Fruit fly (Drosophila melanogaster): Measurements from ENCODE around the gene CG14312.

The CG14312 gene

dm6 chr3R:18298900-18299321 lies 15.6 kb upstream of the CG14312 start, which contains the start of gene Dlc90F (continued):
- peak; percentile 81 for TF ChIP-seq Antp (GFP tag; optimal IDR thresholded peaks at IDR 0.05)
- peak; percentile 80 for TF ChIP-seq sisA (GFP tag; IDR thresholded peaks at IDR 0.05)
- TF ChIP-seq tio (GFP tag; optimal IDR thresholded peaks at IDR 0.05), result peak; percentile 86
- TF ChIP-seq CG12942 (GFP tag; optimal IDR thresholded peaks at IDR 0.05), result peak; percentile 69
- TF ChIP-seq PHDP (tag; optimal IDR thresholded peaks at IDR 0.05), result peak; percentile 68
- TF ChIP-seq CG5245 (GFP tag; optimal IDR thresholded peaks at IDR 0.05), result peak; percentile 23
- peak; percentile 87 for TF ChIP-seq CG30403 (GFP tag; optimal IDR thresholded peaks at IDR 0.05)
- peak; percentile 77 for TF ChIP-seq CG7786 (GFP tag; optimal IDR thresholded peaks at IDR 0.05)
- TF ChIP-seq Fer3 (tag; optimal IDR thresholded peaks at IDR 0.05), result peak; percentile 60
- peak; percentile 66; the same call in 1 of the 2 replicates for TF ChIP-seq ara (GFP tag; IDR thresholded peaks at IDR 0.05)
- peak; percentile 79 for TF ChIP-seq CG7839 (tag; optimal IDR thresholded peaks at IDR 0.05)
- TF ChIP-seq CG4328 (GFP tag; optimal IDR thresholded peaks at IDR 0.05), result peak; percentile 17
- TF ChIP-seq CG8089 (GFP tag; optimal IDR thresholded peaks at IDR 0.05), result peak; percentile 59
- peak; percentile 55 for TF ChIP-seq CG8290 (GFP tag; optimal IDR thresholded peaks at IDR 0.05)
- peak; percentile 54 to 64 for TF ChIP-seq CG8290 (tag; optimal IDR thresholded peaks at IDR 0.05)
- TF ChIP-seq Asciz (GFP tag; optimal IDR thresholded peaks at IDR 0.05), result peak; percentile 12
- TF ChIP-seq CG18011 (GFP tag; optimal IDR thresholded peaks at IDR 0.05), result peak; percentile 22
- TF ChIP-seq Hmr (GFP tag; optimal IDR thresholded peaks at IDR 0.05), result peak; percentile 84
- peak; percentile 76 for TF ChIP-seq sug (tag; optimal IDR thresholded peaks at IDR 0.05)
- no peak for TF ChIP-seq org-1 (GFP tag; optimal IDR thresholded peaks at IDR 0.05)
- TF ChIP-seq Tbp (GFP tag; optimal IDR thresholded peaks at IDR 0.05), result peak; percentile 67
- peak; percentile 64 for TF ChIP-seq Dref (GFP tag; IDR thresholded peaks at IDR 0.05)
- TF ChIP-seq Rx (GFP tag; IDR thresholded peaks at IDR 0.05), result peak; percentile 62; the same call in 1 of the 2 replicates
- peak; percentile 73 for TF ChIP-seq tx (GFP tag; optimal IDR thresholded peaks at IDR 0.05)
- peak; percentile 55 for TF ChIP-seq CG1647 (GFP tag; optimal IDR thresholded peaks at IDR 0.05)
- peak; percentile 12; the same call in 1 of the 2 replicates for TF ChIP-seq sna (GFP tag; IDR thresholded peaks at IDR 0.05; ENCODE audit: partially characterized antibody)
- no peak for TF ChIP-seq zen2 (GFP tag; IDR thresholded peaks at IDR 0.05; ENCODE audit: partially characterized antibody)
- no peak for TF ChIP-seq CG6813 (GFP tag; optimal IDR thresholded peaks at IDR 0.05)
- peak; percentile 86 for TF ChIP-seq ken (GFP tag; IDR thresholded peaks at IDR 0.05)
- TF ChIP-seq CG10366 (GFP tag; IDR thresholded peaks at IDR 0.05), result peak; percentile 78
- TF ChIP-seq Gug (GFP tag; IDR thresholded peaks at IDR 0.05), result peak; percentile 76; the same call in 3 of the 4 replicates
- peak; percentile 74 for TF ChIP-seq CG34422 (GFP tag; IDR thresholded peaks at IDR 0.05)
- TF ChIP-seq Chrac-16 (GFP tag; optimal IDR thresholded peaks at IDR 0.05), result peak; percentile 84
- peak; percentile 68 for TF ChIP-seq al (GFP tag; IDR thresholded peaks at IDR 0.05)
- TF ChIP-seq mld (GFP tag; IDR thresholded peaks at IDR 0.05; ENCODE audit: partially characterized antibody), result no peak
- no peak for TF ChIP-seq ash1 (GFP tag; optimal IDR thresholded peaks at IDR 0.05)
- TF ChIP-seq Med (GFP tag), result peak; percentile 93
- TF ChIP-seq zfh2 (GFP tag; optimal IDR thresholded peaks at IDR 0.05), result peak; percentile 80
- TF ChIP-seq NFAT (GFP tag; IDR thresholded peaks at IDR 0.05), result peak; percentile 65
- peak; percentile 17 for TF ChIP-seq scrt (GFP tag; optimal IDR thresholded peaks at IDR 0.05)
- TF ChIP-seq CG30020 (tag; optimal IDR thresholded peaks at IDR 0.05), result peak; percentile 84
- no peak; the same call in 1 of the 2 replicates for TF ChIP-seq ro (GFP tag; IDR thresholded peaks at IDR 0.05)
- TF ChIP-seq CG12299 (tag; optimal IDR thresholded peaks at IDR 0.05), result peak; percentile 25
- no peak for TF ChIP-seq CG5180 (GFP tag; optimal IDR thresholded peaks at IDR 0.05)
- TF ChIP-seq crc (GFP tag; optimal IDR thresholded peaks at IDR 0.05), result peak; percentile 82
- TF ChIP-seq Meics (GFP tag; optimal IDR thresholded peaks at IDR 0.05), result peak; percentile 47
- peak; percentile 61; the same call in 1 of the 2 replicates for TF ChIP-seq CG5953 (GFP tag; IDR thresholded peaks at IDR 0.05)
- peak; percentile 82 for TF ChIP-seq Xbp1 (GFP tag; optimal IDR thresholded peaks at IDR 0.05)
- no peak for TF ChIP-seq pita (GFP tag; optimal IDR thresholded peaks at IDR 0.05)
- 0 out of 3 replicates have a peak, but pooled peaks have one; percentile 58 for TF ChIP-seq C15 (GFP tag; IDR thresholded peaks at IDR 0.05)
- TF ChIP-seq ato (GFP tag; IDR thresholded peaks at IDR 0.05; ENCODE audit: partially characterized antibody), result no peak
